Worm (Caenorhabditis elegans): ENCODE results near the gene K07F5.14.

DNA sequence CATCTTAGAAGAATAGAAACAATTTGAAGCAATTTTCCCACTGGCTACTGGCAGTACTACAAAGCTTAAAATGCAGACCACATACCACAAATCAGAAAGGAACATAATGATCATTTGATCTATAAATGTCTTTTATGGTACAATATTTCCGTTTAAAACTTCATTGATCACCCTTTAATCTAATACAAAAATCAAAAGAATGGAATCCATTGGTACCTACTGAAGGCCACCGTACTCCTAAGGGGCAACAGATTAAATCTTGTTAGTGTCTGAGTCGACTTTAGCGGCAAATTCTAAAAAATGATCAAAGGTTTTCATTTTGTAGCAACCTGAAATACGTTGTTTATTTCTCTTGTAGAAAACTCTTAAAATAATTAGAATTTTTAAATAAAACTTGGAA is 10.2 kb downstream of the K07F5.14 start:
- TF ChIP-seq tbx-11 (GFP tag; IDR thresholded peaks at IDR 0.05) (no peak), B0310.2 (tag; optimal IDR thresholded peaks at IDR 0.05) (no peak)

All from whole organism, early embryonic.